Fruit fly (Drosophila melanogaster): Measurements from ENCODE around the gene CG14109.

CG14109 gene

DNA sequence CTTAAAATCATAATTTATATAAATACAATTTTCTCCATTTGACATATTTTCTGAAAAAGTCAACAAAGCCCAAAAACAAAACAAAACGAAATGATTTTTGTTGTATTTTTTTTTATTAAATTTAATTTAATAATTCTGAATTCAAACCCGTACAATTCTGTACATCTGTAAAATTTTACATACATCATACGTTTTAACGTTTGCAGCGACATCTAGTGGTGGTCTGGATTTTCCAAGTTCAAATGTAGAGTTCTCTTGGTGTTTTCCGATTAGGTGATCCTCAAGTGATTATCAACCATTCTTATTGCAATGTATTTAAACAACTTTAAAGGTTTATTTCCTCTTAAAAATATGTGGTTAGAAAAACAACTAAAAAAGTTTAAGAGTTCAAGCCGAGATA, 29.7 kb upstream of the CG14109 start (continued):
- TF ChIP-seq pb (GFP tag; optimal IDR thresholded peaks at IDR 0.05) (no peak), NC2α (GFP tag; optimal IDR thresholded peaks at IDR 0.05) (no peak), salm (tag; optimal IDR thresholded peaks at IDR 0.05) (no peak), gem (tag; optimal IDR thresholded peaks at IDR 0.05) (peak; percentile 54), bowl (GFP tag; IDR thresholded peaks at IDR 0.05) (no peak), CG6765 (GFP tag; optimal IDR thresholded peaks at IDR 0.05) (no peak), Scr (GFP tag; IDR thresholded peaks at IDR 0.05; ENCODE audit: partially characterized antibody) (no peak), CG4707 (GFP tag; optimal IDR thresholded peaks at IDR 0.05) (no peak), Dek (tag; optimal IDR thresholded peaks at IDR 0.05) (peak; percentile 56), CG8089 (GFP tag; optimal IDR thresholded peaks at IDR 0.05) (peak; percentile 14), CG2889 (GFP tag; IDR thresholded peaks at IDR 0.05) (no peak), CG10979 (tag; optimal IDR thresholded peaks at IDR 0.05) (peak; percentile 100), CG30403 (GFP tag; optimal IDR thresholded peaks at IDR 0.05) (peak; percentile 49), pnt (GFP tag; optimal IDR thresholded peaks at IDR 0.05) (peak; percentile 29), en (GFP tag; optimal IDR thresholded peaks at IDR 0.05) (no peak), CG13624 (GFP tag; optimal IDR thresholded peaks at IDR 0.05) (no peak), sim (GFP tag; IDR thresholded peaks at IDR 0.05) (no peak), Optix (GFP tag; IDR thresholded peaks at IDR 0.05) (no peak), CG1024 (GFP tag; IDR thresholded peaks at IDR 0.05) (no peak), Mes4 (GFP tag; optimal IDR thresholded peaks at IDR 0.05) (no peak), so (GFP tag; IDR thresholded peaks at IDR 0.05) (no peak), Dbx (GFP tag; IDR thresholded peaks at IDR 0.05) (peak; percentile 28; the same call in 1 of the 3 replicates), Hr39 (optimal IDR thresholded peaks at IDR 0.05) (no peak), da (GFP tag; optimal IDR thresholded peaks at IDR 0.05) (no peak), wek (GFP tag; optimal IDR thresholded peaks at IDR 0.05) (no peak), Sox102F (GFP tag; optimal IDR thresholded peaks at IDR 0.05) (peak; percentile 39), HLH54F (GFP tag; optimal IDR thresholded peaks at IDR 0.05) (no peak), nerfin-1 (tag; optimal IDR thresholded peaks at IDR 0.05) (no peak), tup (GFP tag; optimal IDR thresholded peaks at IDR 0.05) (no peak), Atf-2 (GFP tag; optimal IDR thresholded peaks at IDR 0.05) (no peak), eve (GFP tag; optimal IDR thresholded peaks at IDR 0.05) (no peak), CG16779 (GFP tag; IDR thresholded peaks at IDR 0.05) (no peak), CG13287 (GFP tag; IDR thresholded peaks at IDR 0.05; ENCODE audit: partially characterized antibody) (no peak), CG2875 (GFP tag; optimal IDR thresholded peaks at IDR 0.05) (no peak), CG11085 (GFP tag; IDR thresholded peaks at IDR 0.05) (no peak), YL-1 (GFP tag; optimal IDR thresholded peaks at IDR 0.05) (no peak), CG12299 (tag; optimal IDR thresholded peaks at IDR 0.05) (no peak), C15 (GFP tag; IDR thresholded peaks at IDR 0.05) (no peak), CG7963 (GFP tag; IDR thresholded peaks at IDR 0.05; ENCODE audit: partially characterized antibody) (no peak), CG8924 (tag; optimal IDR thresholded peaks at IDR 0.05) (no peak), CG3995 (GFP tag; optimal IDR thresholded peaks at IDR 0.05) (peak; percentile 77), CG7987 (GFP tag; optimal IDR thresholded peaks at IDR 0.05) (no peak), CG12236 (GFP tag; optimal IDR thresholded peaks at IDR 0.05) (no peak), CG4617 (GFP tag; optimal IDR thresholded peaks at IDR 0.05; ENCODE audit: borderline replicate concordance) (peak; percentile 27), cas (GFP tag; IDR thresholded peaks at IDR 0.05) (no peak), CG1647 (GFP tag; optimal IDR thresholded peaks at IDR 0.05) (peak; percentile 20), CG3163 (GFP tag; optimal IDR thresholded peaks at IDR 0.05) (peak; percentile 4), CG7786 (GFP tag; optimal IDR thresholded peaks at IDR 0.05) (no peak), Fer1 (GFP tag; optimal IDR thresholded peaks at IDR 0.05) (no peak), CG31365 (tag; optimal IDR thresholded peaks at IDR 0.05) (no peak), CG33557 (GFP tag; optimal IDR thresholded peaks at IDR 0.05) (no peak), CG11723 (GFP tag; optimal IDR thresholded peaks at IDR 0.05) (no peak), CG17912 (GFP tag; optimal IDR thresholded peaks at IDR 0.05) (no peak)
